Worm (Caenorhabditis elegans) whole organism, mixed stage, embryonic: ENCODE data around the gene C16C8.22.

Experiments used
- M03D4.4 ChIP-seq: sonication (generic microtip); optimal IDR thresholded peaks from 2 replicates; lab custom pipeline; 2017; ENCODE audit warnings: mild to moderate bottlenecking, missing genetic modification characterization, missing compliant biosample characterization
- ces-1 ChIP-seq: fragments of 150-350 bp; optimal IDR thresholded peaks from 2 replicates; lab custom pipeline; 2014; ENCODE audit warnings: missing biosample characterization, missing genetic modification reagents, missing genetic modification characterization
- cnd-1 ChIP-seq: fragments of 200-800 bp; sonication (Bioruptor generic); optimal IDR thresholded peaks from 2 replicates; lab custom pipeline; 2018; ENCODE audit warnings: mild to moderate bottlenecking, missing genetic modification characterization, missing compliant biosample characterization
- elt-3 ChIP-seq: fragments of 150-350 bp; optimal IDR thresholded peaks from 2 replicates; lab custom pipeline; 2014; ENCODE audit warnings: missing biosample characterization, missing genetic modification characterization
- hlh-1 ChIP-seq: fragments of 150-350 bp; optimal IDR thresholded peaks from 2 replicates; lab custom pipeline; 2014; ENCODE audit warnings: missing biosample characterization, missing genetic modification reagents, missing genetic modification characterization
- nhr-76 ChIP-seq: sonication (generic microtip); optimal IDR thresholded peaks from 2 replicates; lab custom pipeline; 2017; ENCODE audit warnings: missing biosample characterization, missing genetic modification characterization
- snpc-4 ChIP-seq: fragments of 150-350 bp; optimal IDR thresholded peaks from 2 replicates; lab custom pipeline; 2014; ENCODE audit warnings: missing biosample characterization, missing genetic modification characterization
- unc-39 ChIP-seq: fragments of 150-350 bp; optimal IDR thresholded peaks from 2 replicates; lab custom pipeline; 2014; ENCODE audit warnings: missing biosample characterization, missing genetic modification characterization
- ztf-11 ChIP-seq: fragments of 150-350 bp; optimal IDR thresholded peaks from 2 replicates; lab custom pipeline; 2014; ENCODE audit warnings: missing biosample characterization, missing genetic modification characterization

- TF ChIP-seq hlh-1 (no peak), cnd-1 (no peak), elt-3 (tag; lab: Kevin White, UChicago) (no peak), ztf-11 (tag; lab: Kevin White, UChicago) (no peak), M03D4.4 (no peak), snpc-4 (no peak), ces-1 (peak; percentile 71), unc-39 (tag; lab: Kevin White, UChicago) (no peak), nhr-76 (no peak)
These were observed 14.8 kb downstream of the C16C8.22 start for ce11 chrII:3428158-3428704.
